Fruit fly (Drosophila melanogaster) S2 (cell line): Measurements from ENCODE around the gene CG13837.

Experiments used
- CG8478 ChIP-seq: fragments of >200 bp; optimal IDR thresholded peaks from 2 replicates; lab custom pipeline; 2018
- CTCF ChIP-seq, 2 experiments: fragments of >200 bp; optimal IDR thresholded peaks; 2 replicates each; lab custom pipeline; 2018

- no peak for TF ChIP-seq CG8478 (lab: Kevin White, UChicago)
- TF ChIP-seq CTCF (optimal IDR thresholded peaks at IDR 0.05; lab: Kevin White, UChicago) = no peak
These were observed 30.3 kb upstream of the CG13837 start for dm6 chr3R:23013482-23013881.
